Worm (Caenorhabditis elegans): Measurements from ENCODE around the gene ZK470.6.

Gene ZK470.6

DNA sequence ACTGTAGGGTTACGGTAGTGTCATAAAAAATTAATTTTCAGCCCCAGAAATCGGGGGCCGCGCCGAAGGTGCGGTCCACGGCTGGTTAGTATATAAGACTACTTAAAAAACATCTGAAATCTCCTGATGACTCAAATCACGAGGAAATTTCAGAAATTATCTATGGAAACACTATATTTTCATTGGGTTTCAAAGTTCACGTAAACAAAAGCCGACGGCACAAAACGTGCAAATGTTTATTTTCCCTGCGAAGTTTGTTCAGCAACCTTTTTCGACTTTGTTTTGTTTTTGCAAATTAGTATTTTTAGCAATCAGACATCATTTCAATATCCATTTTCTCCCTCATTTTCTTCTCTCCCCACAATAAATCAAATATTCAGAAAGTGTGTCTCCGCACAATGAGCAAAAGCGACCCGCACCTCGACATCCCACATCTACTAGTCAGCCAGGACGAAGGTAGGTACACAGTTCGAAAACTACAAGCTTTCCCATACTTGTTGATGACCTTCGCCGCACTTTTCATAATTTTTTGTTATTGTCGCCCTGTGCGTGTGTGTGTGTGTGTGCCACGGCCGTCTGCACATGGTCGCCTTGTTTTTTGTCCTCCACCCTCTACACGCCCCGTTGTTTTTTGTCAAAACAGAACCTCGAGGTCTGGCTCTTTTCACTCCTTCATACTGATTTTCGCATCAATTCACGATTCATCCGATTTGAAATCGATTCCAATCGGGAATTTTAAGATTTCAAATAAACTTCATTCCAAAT lies 40.6 kb downstream of the ZK470.6 start:
- TF ChIP-seq M03D4.4 (tag; optimal IDR thresholded peaks at IDR 0.05) = no peak
- TF ChIP-seq nhr-2 (tag; optimal IDR thresholded peaks at IDR 0.05) = no peak
- TF ChIP-seq mep-1 (tag; optimal IDR thresholded peaks at IDR 0.05) = no peak
- no peak for TF ChIP-seq mls-2 (tag; optimal IDR thresholded peaks at IDR 0.05)
- TF ChIP-seq ceh-83 (GFP tag; optimal IDR thresholded peaks at IDR 0.05) = no peak
- TF ChIP-seq ceh-43 (GFP tag; optimal IDR thresholded peaks at IDR 0.05) = no peak
- no peak for TF ChIP-seq nhr-28 (tag; optimal IDR thresholded peaks at IDR 0.05)
- no peak for TF ChIP-seq zip-8 (tag; optimal IDR thresholded peaks at IDR 0.05)
- no peak for TF ChIP-seq unc-120 (tag; optimal IDR thresholded peaks at IDR 0.05; ENCODE audit: poor library complexity, severe bottlenecking)
- TF ChIP-seq ztf-11 (tag; optimal IDR thresholded peaks at IDR 0.05) = no peak
- TF ChIP-seq unc-62 (GFP tag; optimal IDR thresholded peaks at IDR 0.05) = no peak
- no peak for TF ChIP-seq lsy-2 (tag; optimal IDR thresholded peaks at IDR 0.05)
- TF ChIP-seq ceh-39 (tag; optimal IDR thresholded peaks at IDR 0.05) = no peak
- no peak for TF ChIP-seq elt-3 (tag; optimal IDR thresholded peaks at IDR 0.05)
- TF ChIP-seq mab-5 (tag; optimal IDR thresholded peaks at IDR 0.05) = no peak
- TF ChIP-seq sptf-1 (tag; optimal IDR thresholded peaks at IDR 0.05) = no peak
- no peak for TF ChIP-seq ces-1 (GFP tag; optimal IDR thresholded peaks at IDR 0.05)
- TF ChIP-seq nhr-237 (tag; optimal IDR thresholded peaks at IDR 0.05) = no peak
- no peak for TF ChIP-seq sem-2 (GFP tag; optimal IDR thresholded peaks at IDR 0.05)
- TF ChIP-seq cnd-1 (tag; optimal IDR thresholded peaks at IDR 0.05) = no peak

DNA sequence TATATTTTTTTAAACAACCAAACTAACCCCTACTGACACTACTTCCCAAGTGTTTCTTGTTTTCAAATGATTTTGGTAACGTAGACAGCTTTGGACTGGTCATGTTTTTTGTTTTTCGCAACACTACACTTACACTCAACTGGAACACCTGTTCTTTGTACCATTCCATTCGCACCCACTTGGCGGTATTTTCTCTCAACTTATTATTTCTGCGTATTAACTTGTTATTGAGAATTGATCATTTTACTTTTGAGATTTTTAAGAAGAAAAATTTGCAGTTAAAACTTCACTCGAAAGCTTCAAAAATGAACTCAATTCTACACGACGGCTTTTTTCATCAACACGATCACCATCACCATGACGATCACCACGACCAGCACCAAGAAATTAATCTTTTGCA lies 42.4 kb downstream of the ZK470.6 start, which contains the start of gene ZK470.2:
Gene ZK470.2 (plus strand): TSS at position 301 of the 400 bp plus-strand sequence.
- TF ChIP-seq ceh-39 (tag; optimal IDR thresholded peaks at IDR 0.05) (no peak), nhr-2 (tag; optimal IDR thresholded peaks at IDR 0.05) (no peak), drap-1 (GFP tag; optimal IDR thresholded peaks at IDR 0.05) (no peak), mls-2 (tag; optimal IDR thresholded peaks at IDR 0.05) (no peak)

- TF ChIP-seq unc-120 (tag; optimal IDR thresholded peaks at IDR 0.05; ENCODE audit: poor library complexity, severe bottlenecking) = no peak
- no peak for TF ChIP-seq lin-32 (GFP tag; optimal IDR thresholded peaks at IDR 0.05)
- no peak for TF ChIP-seq drap-1 (GFP tag; optimal IDR thresholded peaks at IDR 0.05)
- no peak for TF ChIP-seq ztf-11 (tag; optimal IDR thresholded peaks at IDR 0.05)
- no peak for TF ChIP-seq nhr-12 (tag; optimal IDR thresholded peaks at IDR 0.05)
- no peak for TF ChIP-seq ceh-43 (GFP tag; optimal IDR thresholded peaks at IDR 0.05)
- no peak for TF ChIP-seq mep-1 (tag; optimal IDR thresholded peaks at IDR 0.05)
- no peak for TF ChIP-seq blmp-1 (tag; optimal IDR thresholded peaks at IDR 0.05)
- TF ChIP-seq sptf-1 (tag; optimal IDR thresholded peaks at IDR 0.05) = no peak
- no peak for TF ChIP-seq bed-3 (GFP tag; optimal IDR thresholded peaks at IDR 0.05)
- no peak for TF ChIP-seq ces-1 (GFP tag; optimal IDR thresholded peaks at IDR 0.05)
- TF ChIP-seq zip-8 (tag; optimal IDR thresholded peaks at IDR 0.05) = no peak
- no peak for TF ChIP-seq sem-2 (GFP tag; optimal IDR thresholded peaks at IDR 0.05)
These were observed 43.9 kb downstream of the ZK470.6 start for ce11 chrX:4133378-4133777.

ce11 chrX:4132243-4132642 lies 45.1 kb downstream of the ZK470.6 start:
- TF ChIP-seq elt-1 (tag; optimal IDR thresholded peaks at IDR 0.05; ENCODE audit: borderline replicate concordance, insufficient read depth) (peak; percentile 23), bed-3 (GFP tag; optimal IDR thresholded peaks at IDR 0.05) (no peak)

ce11 chrX:4131354-4131753 lies 45.9 kb downstream of the ZK470.6 start:
- TF ChIP-seq ceh-83 (GFP tag; optimal IDR thresholded peaks at IDR 0.05) = no peak

DNA sequence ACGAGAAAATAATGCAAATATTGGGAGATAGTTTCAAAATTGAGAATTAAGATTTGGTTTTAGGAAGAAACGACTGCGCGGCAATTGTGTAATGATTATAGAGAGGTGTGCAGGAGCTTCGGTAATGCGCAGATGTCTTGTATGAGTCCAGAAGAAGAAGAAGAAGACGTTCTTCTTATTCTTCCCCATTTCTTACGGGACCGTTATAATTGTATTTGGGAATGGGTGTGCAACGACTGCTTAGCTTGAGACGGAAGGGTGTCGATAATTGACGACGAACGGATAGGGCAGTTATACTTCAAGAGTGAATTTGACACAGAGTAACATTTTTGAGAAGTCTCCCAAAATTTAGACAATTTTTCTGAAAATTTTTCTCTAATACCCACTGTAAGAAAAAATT lies 48.6 kb downstream of the ZK470.6 start:
- TF ChIP-seq ces-1 (GFP tag; optimal IDR thresholded peaks at IDR 0.05) = peak; percentile 86
- no peak for TF ChIP-seq cnd-1 (tag; optimal IDR thresholded peaks at IDR 0.05)
- TF ChIP-seq pha-4 (tag; optimal IDR thresholded peaks at IDR 0.05) = no peak
